Worm (Caenorhabditis elegans) whole organism, L2 larva: ENCODE results near the gene T28C12.1.

ENCODE experiments used
- ZK546.5 ChIP-seq: sonication (generic microtip); optimal IDR thresholded peaks from 2 replicates; lab custom pipeline; 2017; ENCODE audit warnings: missing biosample characterization, missing genetic modification characterization
- aly-2 ChIP-seq: fragments of 150-350 bp; optimal IDR thresholded peaks from 2 replicates; lab custom pipeline; 2014; ENCODE audit warnings: missing biosample characterization, missing genetic modification characterization
- dmd-4 ChIP-seq: sonication (generic microtip); optimal IDR thresholded peaks from 2 replicates; lab custom pipeline; 2017; ENCODE audit warnings: missing biosample characterization, missing genetic modification characterization
- egl-27 ChIP-seq: sonication (generic microtip); optimal IDR thresholded peaks from 3 replicates; lab custom pipeline; 2017; ENCODE audit warnings: missing biosample characterization, missing genetic modification reagents, missing genetic modification characterization
- elt-3 ChIP-seq: sonication (generic microtip); optimal IDR thresholded peaks from 2 replicates; lab custom pipeline; 2017; ENCODE audit warnings: missing biosample characterization, missing genetic modification characterization
- lin-13 ChIP-seq: fragments of 150-350 bp; optimal IDR thresholded peaks from 2 replicates; lab custom pipeline; 2014; ENCODE audit warnings: missing biosample characterization, missing genetic modification reagents, missing genetic modification characterization
- lsy-2 ChIP-seq, 2 experiments: fragments of 150-350 bp in 1 of 2; sonication (generic microtip) in 1 of 2; optimal IDR thresholded peaks; 2 replicates each; lab custom pipeline; 2014 to 2017; ENCODE audit warnings: missing biosample characterization in 2 of 2, missing genetic modification characterization in 2 of 2
- mdl-1 ChIP-seq, 2 experiments: fragments of 150-350 bp in 1 of 2; sonication (generic microtip) in 1 of 2; optimal IDR thresholded peaks; 2 replicates each; lab custom pipeline; 2017; ENCODE audit warnings: missing biosample characterization in 2 of 2, missing genetic modification characterization in 2 of 2
- skn-1 ChIP-seq: sonication (generic microtip); optimal IDR thresholded peaks from 2 replicates; lab custom pipeline; 2017; ENCODE audit warnings: missing biosample characterization, missing genetic modification characterization
- sma-9 ChIP-seq, 2 experiments: fragments of 150-350 bp in 1 of 2; sonication (generic microtip) in 1 of 2; optimal IDR thresholded peaks; 2 replicates each; lab custom pipeline; 2014 to 2016; ENCODE audit warnings: missing genetic modification characterization in 2 of 2, mild to moderate bottlenecking in 1 of 2, missing biosample characterization in 1 of 2, missing compliant biosample characterization in 1 of 2, missing genetic modification reagents in 1 of 2, moderate library complexity in 1 of 2
- snpc-4 ChIP-seq: fragments of 150-350 bp; optimal IDR thresholded peaks from 2 replicates; lab custom pipeline; 2014; ENCODE audit warnings: missing biosample characterization, missing genetic modification characterization
- zag-1 ChIP-seq: fragments of 150-350 bp; optimal IDR thresholded peaks from 2 replicates; lab custom pipeline; 2014; ENCODE audit warnings: missing biosample characterization, missing genetic modification characterization
- ztf-11 ChIP-seq: sonication (generic microtip); optimal IDR thresholded peaks from 2 replicates; lab custom pipeline; 2017; ENCODE audit warnings: missing biosample characterization, missing genetic modification characterization

DNA sequence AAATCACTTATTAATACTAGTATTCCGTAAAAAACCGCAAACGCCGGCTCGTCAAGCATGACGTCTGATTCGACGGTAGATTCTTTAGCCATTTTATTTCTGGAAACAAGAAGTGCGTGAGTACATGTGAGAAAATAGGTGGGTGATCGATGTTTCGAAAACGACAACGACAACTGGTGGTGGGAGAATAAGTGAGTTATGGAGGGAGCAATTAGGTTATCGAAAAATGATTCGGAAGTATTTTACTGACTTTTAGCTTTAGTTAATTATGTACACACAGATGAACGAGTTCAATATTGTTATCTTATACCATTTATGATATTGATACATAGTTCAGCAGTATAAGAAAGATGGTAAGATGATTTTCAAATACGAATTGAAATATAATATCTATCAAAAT is 45.4 kb upstream of the T28C12.1 start, which contains the start of gene srn-1:
- TF ChIP-seq dmd-4 (tag; lab: Kevin White, UChicago) (no peak), zag-1 (tag; lab: Kevin White, UChicago) (no peak), snpc-4 (tag; lab: Kevin White, UChicago) (no peak), lsy-2 (tag; optimal IDR thresholded peaks at IDR 0.05; lab: Kevin White, UChicago) (no peak), aly-2 (tag; lab: Kevin White, UChicago) (no peak), ZK546.5 (no peak), elt-3 (tag; lab: Kevin White, UChicago) (no peak), lin-13 (no peak), mdl-1 (tag; optimal IDR thresholded peaks at IDR 0.05; lab: Kevin White, UChicago) (no peak), egl-27 (no peak), skn-1 (tag; lab: Kevin White, UChicago) (no peak), sma-9 (GFP tag; optimal IDR thresholded peaks at IDR 0.05; lab: Kevin White, UChicago) (no peak), sma-9 (tag; optimal IDR thresholded peaks at IDR 0.05; lab: Kevin White, UChicago) (no peak), ztf-11 (no peak)
